Fruit fly (Drosophila melanogaster) whole organism, embryonic: ENCODE measurements around the gene PAN3.

Experiments
- Atf6 ChIP-seq: fragments of 200-800 bp; sonication (Bioruptor generic); IDR thresholded peaks from 2 replicates; pipeline ENCODE4 v1.3.6; 2022; ENCODE audit warnings: missing biosample characterization, missing genetic modification characterization
- CG10267 ChIP-seq: fragments of 200-800 bp; sonication (Bioruptor generic); optimal IDR thresholded peaks from 2 replicates; lab custom pipeline; 2018; ENCODE audit warnings: missing biosample characterization, mild to moderate bottlenecking, missing genetic modification characterization, moderate library complexity
- CG10431 ChIP-seq: fragments of 200-800 bp; sonication (Bioruptor generic); optimal IDR thresholded peaks from 3 replicates; lab custom pipeline; 2018; ENCODE audit warnings: missing biosample characterization, mild to moderate bottlenecking, missing genetic modification characterization
- CG10543 ChIP-seq: fragments of 200-800 bp; sonication (Bioruptor generic); optimal IDR thresholded peaks from 3 replicates; lab custom pipeline; 2017; ENCODE audit warnings: missing biosample characterization, mild to moderate bottlenecking, missing genetic modification characterization, moderate library complexity
- CG11247 ChIP-seq: fragments of 200-800 bp; sonication (Bioruptor generic); IDR thresholded peaks from 2 replicates; pipeline ENCODE4 v1.3.6; 2022; ENCODE audit warnings: missing biosample characterization, missing genetic modification characterization
- CG13123 ChIP-seq: fragments of 200-800 bp; sonication (Bioruptor generic); optimal IDR thresholded peaks from 2 replicates; lab custom pipeline; 2016; ENCODE audit warnings: missing biosample characterization, missing genetic modification characterization
- CG14050 ChIP-seq: fragments of 200-800 bp; sonication (Bioruptor generic); IDR thresholded peaks from 3 replicates; pipeline ENCODE4 v1.3.6; 2022; ENCODE audit warnings: missing biosample characterization, missing genetic modification characterization
- CG14860 ChIP-seq: fragments of 200-800 bp; sonication (Bioruptor generic); IDR thresholded peaks from 3 replicates; pipeline ENCODE4 v1.3.6; 2022; ENCODE audit warnings: missing biosample characterization, missing genetic modification characterization; ENCODE audit not compliant: partially characterized antibody
- CG15514 ChIP-seq: fragments of 200-800 bp; sonication (Bioruptor generic); optimal IDR thresholded peaks from 3 replicates; lab custom pipeline; 2017; ENCODE audit warnings: missing biosample characterization, missing genetic modification characterization, mild to moderate bottlenecking, moderate library complexity, missing genetic modification reagents
- CG1603 ChIP-seq: fragments of 200-800 bp; sonication (Bioruptor generic); optimal IDR thresholded peaks from 2 replicates; lab custom pipeline; 2019; ENCODE audit warnings: missing biosample characterization, mild to moderate bottlenecking, missing genetic modification characterization, moderate library complexity
- CG1647 ChIP-seq: fragments of 200-800 bp; sonication (Bioruptor generic); optimal IDR thresholded peaks from 3 replicates; lab custom pipeline; 2016; ENCODE audit warnings: missing biosample characterization, missing genetic modification characterization
- CG16863 ChIP-seq: fragments of 200-800 bp; sonication (Bioruptor generic); optimal IDR thresholded peaks from 3 replicates; lab custom pipeline; 2016; ENCODE audit warnings: missing biosample characterization, missing genetic modification characterization
- CG17359 ChIP-seq: fragments of 200-800 bp; sonication (Bioruptor generic); optimal IDR thresholded peaks from 3 replicates; lab custom pipeline; 2018; ENCODE audit warnings: missing biosample characterization, mild to moderate bottlenecking, missing genetic modification characterization, moderate library complexity
- CG17361 ChIP-seq: fragments of 200-800 bp; sonication (Bioruptor generic); IDR thresholded peaks from 3 replicates; pipeline ENCODE4 v1.3.6; 2022; ENCODE audit warnings: missing biosample characterization, missing genetic modification characterization
- CG17802 ChIP-seq: fragments of 200-800 bp; sonication (Bioruptor generic); optimal IDR thresholded peaks from 2 replicates; lab custom pipeline; 2018; ENCODE audit warnings: missing biosample characterization, mild to moderate bottlenecking, missing genetic modification characterization, moderate library complexity
- CG2889 ChIP-seq: fragments of 200-800 bp; sonication (Bioruptor generic); IDR thresholded peaks from 3 replicates; pipeline ENCODE4 v1.3.6; 2022; ENCODE audit warnings: missing biosample characterization, missing genetic modification characterization
- CG4707 ChIP-seq: fragments of 200-800 bp; sonication (Bioruptor generic); optimal IDR thresholded peaks from 2 replicates; lab custom pipeline; 2018; ENCODE audit warnings: missing biosample characterization, mild to moderate bottlenecking, missing genetic modification characterization, moderate library complexity
- CG5180 ChIP-seq: fragments of 200-800 bp; sonication (Bioruptor generic); optimal IDR thresholded peaks from 3 replicates; lab custom pipeline; 2017; ENCODE audit warnings: missing biosample characterization, missing genetic modification characterization, mild to moderate bottlenecking, moderate library complexity, missing genetic modification reagents
- CG7271 ChIP-seq: fragments of 200-800 bp; sonication (Bioruptor generic); optimal IDR thresholded peaks from 2 replicates; lab custom pipeline; 2018; ENCODE audit warnings: missing biosample characterization, mild to moderate bottlenecking, missing genetic modification characterization, moderate library complexity
- CG9932 ChIP-seq: fragments of 200-800 bp; sonication (Bioruptor generic); IDR thresholded peaks from 2 replicates; pipeline ENCODE4 v1.3.6; 2022; ENCODE audit warnings: missing biosample characterization, missing genetic modification characterization
- Drgx ChIP-seq: fragments of 200-800 bp; sonication (Bioruptor generic); IDR thresholded peaks from 2 replicates; pipeline ENCODE4 v1.3.6; 2022; ENCODE audit warnings: missing biosample characterization, missing genetic modification characterization
- E2f2 ChIP-seq: fragments of 200-800 bp; sonication (Bioruptor generic); IDR thresholded peaks from 2 replicates; pipeline ENCODE4 v1.3.6; 2022; ENCODE audit warnings: missing biosample characterization, missing genetic modification characterization
- Fer1 ChIP-seq: fragments of 200-800 bp; sonication (Bioruptor generic); optimal IDR thresholded peaks from 2 replicates; lab custom pipeline; 2017; ENCODE audit warnings: missing biosample characterization, mild to moderate bottlenecking, missing genetic modification characterization
- Fer3 ChIP-seq: fragments of 200-800 bp; sonication (Bioruptor generic); optimal IDR thresholded peaks from 2 replicates; lab custom pipeline; 2018; ENCODE audit warnings: missing biosample characterization, mild to moderate bottlenecking, missing genetic modification characterization, moderate library complexity
- Gug ChIP-seq: fragments of 200-800 bp; sonication (Bioruptor generic); IDR thresholded peaks from 4 replicates; pipeline ENCODE4 v1.3.6; 2022; ENCODE audit warnings: missing biosample characterization, missing genetic modification characterization
- Pdp1 ChIP-seq, 2 experiments: fragments of 200-800 bp; sonication (Bioruptor generic); optimal IDR thresholded peaks; 3 replicates each; lab custom pipeline; 2016; ENCODE audit warnings: missing biosample characterization in 2 of 2, missing genetic modification characterization in 2 of 2, mild to moderate bottlenecking in 1 of 2, moderate library complexity in 1 of 2
- Trl ChIP-seq, 3 experiments: fragments of >200 bp in 2 of 3; fragments of 200-800 bp in 1 of 3; sonication (Bioruptor generic) in 1 of 3; optimal IDR thresholded peaks; 2 replicates in 1 of 3; 3 replicates in 2 of 3; lab custom pipeline; 2016 to 2017; ENCODE audit warnings: missing biosample characterization in 1 of 3, missing genetic modification characterization in 1 of 3
- abd-A ChIP-seq: fragments of 200-800 bp; sonication (Bioruptor generic); optimal IDR thresholded peaks from 3 replicates; lab custom pipeline; 2019; ENCODE audit warnings: missing biosample characterization, mild to moderate bottlenecking, missing genetic modification characterization, moderate library complexity
- ase ChIP-seq: fragments of 200-800 bp; sonication (Bioruptor generic); IDR thresholded peaks from 3 replicates; pipeline ENCODE4 v1.3.6; 2022; ENCODE audit warnings: missing biosample characterization, missing genetic modification characterization
- btn ChIP-seq: fragments of 200-800 bp; sonication (Bioruptor generic); optimal IDR thresholded peaks from 2 replicates; lab custom pipeline; 2016; ENCODE audit warnings: missing biosample characterization, missing genetic modification characterization
- cas ChIP-seq: fragments of 200-800 bp; sonication (Bioruptor generic); IDR thresholded peaks from 2 replicates; pipeline ENCODE4 v1.3.6; 2022; ENCODE audit warnings: missing biosample characterization, missing genetic modification characterization
- chm ChIP-seq: fragments of 200-800 bp; sonication (Bioruptor generic); IDR thresholded peaks from 2 replicates; pipeline ENCODE4 v1.3.6; 2022; ENCODE audit warnings: missing biosample characterization, missing genetic modification characterization
- dmrt11E ChIP-seq: fragments of 200-800 bp; sonication (Bioruptor generic); optimal IDR thresholded peaks from 3 replicates; lab custom pipeline; 2018; ENCODE audit warnings: missing biosample characterization, mild to moderate bottlenecking, missing genetic modification characterization, moderate library complexity
- esg ChIP-seq: fragments of 200-800 bp; sonication (Bioruptor generic); conservative IDR thresholded peaks from 2 replicates; pipeline ENCODE4 v1.3.6; 2022; ENCODE audit warnings: missing biosample characterization, missing genetic modification characterization
- eyg ChIP-seq: fragments of 200-800 bp; sonication (Bioruptor generic); optimal IDR thresholded peaks from 3 replicates; lab custom pipeline; 2016; ENCODE audit warnings: missing biosample characterization, missing genetic modification characterization
- gem ChIP-seq: fragments of 200-800 bp; sonication (Bioruptor generic); optimal IDR thresholded peaks from 2 replicates; lab custom pipeline; 2019; ENCODE audit warnings: missing biosample characterization, mild to moderate bottlenecking, missing genetic modification characterization, moderate library complexity
- h ChIP-seq: fragments of >200 bp; optimal IDR thresholded peaks from 2 replicates; lab custom pipeline; 2017
- kay ChIP-seq: fragments of 200-800 bp; sonication (Bioruptor generic); optimal IDR thresholded peaks from 2 replicates; lab custom pipeline; 2016; ENCODE audit warnings: missing biosample characterization, missing genetic modification characterization
- klu ChIP-seq: fragments of 200-800 bp; sonication (Bioruptor generic); IDR thresholded peaks from 2 replicates; pipeline ENCODE4 v1.3.6; 2022; ENCODE audit warnings: missing biosample characterization, missing genetic modification characterization
- lab ChIP-seq: fragments of 200-800 bp; sonication (Bioruptor generic); optimal IDR thresholded peaks from 3 replicates; lab custom pipeline; 2017; ENCODE audit warnings: missing biosample characterization, missing genetic modification characterization, mild to moderate bottlenecking, moderate library complexity, missing genetic modification reagents
- nau ChIP-seq: fragments of 200-800 bp; sonication (Bioruptor generic); optimal IDR thresholded peaks from 3 replicates; lab custom pipeline; 2017; ENCODE audit warnings: missing biosample characterization, mild to moderate bottlenecking, missing genetic modification characterization, missing genetic modification reagents
- nmo ChIP-seq: fragments of 200-800 bp; sonication (Bioruptor generic); optimal IDR thresholded peaks from 2 replicates; lab custom pipeline; 2018; ENCODE audit warnings: missing biosample characterization, mild to moderate bottlenecking, missing genetic modification characterization, moderate library complexity
- peb ChIP-seq: fragments of 200-800 bp; sonication (Bioruptor generic); IDR thresholded peaks from 2 replicates; pipeline ENCODE4 v1.3.6; 2022; ENCODE audit warnings: missing biosample characterization, missing genetic modification characterization
- pnt ChIP-seq: fragments of 200-800 bp; sonication (Bioruptor generic); optimal IDR thresholded peaks from 3 replicates; lab custom pipeline; 2016; ENCODE audit warnings: missing biosample characterization, missing genetic modification characterization
- pum ChIP-seq: fragments of 200-800 bp; sonication (Bioruptor generic); optimal IDR thresholded peaks from 2 replicates; lab custom pipeline; 2016; ENCODE audit warnings: missing biosample characterization, missing genetic modification characterization
- tin ChIP-seq: fragments of 200-800 bp; sonication (Bioruptor generic); optimal IDR thresholded peaks from 3 replicates; lab custom pipeline; 2016; ENCODE audit warnings: missing biosample characterization, missing genetic modification characterization
- tio ChIP-seq: fragments of 200-800 bp; sonication (Bioruptor generic); optimal IDR thresholded peaks from 2 replicates; lab custom pipeline; 2017; ENCODE audit warnings: missing biosample characterization, missing genetic modification characterization, inconsistent platforms
- zen2 ChIP-seq: fragments of 200-800 bp; sonication (Bioruptor generic); IDR thresholded peaks from 3 replicates; pipeline ENCODE4 v1.3.6; 2022; ENCODE audit warnings: missing biosample characterization, missing genetic modification characterization; ENCODE audit not compliant: partially characterized antibody
- zf30C ChIP-seq: fragments of 200-800 bp; sonication (Bioruptor generic); optimal IDR thresholded peaks from 3 replicates; lab custom pipeline; 2018; ENCODE audit warnings: missing biosample characterization, mild to moderate bottlenecking, missing genetic modification characterization

Gene PAN3

dm6 chr3L:3078398-3079155, 7.6 kb downstream of the PAN3 start (continued):
- no peak for TF ChIP-seq CG11247 (GFP tag; lab: Robert Waterston, UW)
- no peak for TF ChIP-seq CG17802
- no peak for TF ChIP-seq h (lab: Kevin White, UChicago)
- TF ChIP-seq nau: peak; percentile 73
- no peak for TF ChIP-seq CG2889 (GFP tag; lab: Robert Waterston, UW)
- no peak for TF ChIP-seq btn (GFP tag; lab: Kevin White, UChicago)
- TF ChIP-seq CG1647 (GFP tag; lab: Kevin White, UChicago): no peak
- TF ChIP-seq CG10543 (GFP tag; lab: Kevin White, UChicago): peak; percentile 50
- no peak for TF ChIP-seq zf30C
- TF ChIP-seq CG14860 (GFP tag; lab: Robert Waterston, UW): no peak
- TF ChIP-seq gem (tag; lab: Kevin White, UChicago): peak; percentile 64
- TF ChIP-seq esg (GFP tag; lab: Robert Waterston, UW): peak; percentile 14; the same call in 1 of the 2 replicates
- no peak for TF ChIP-seq chm (GFP tag; lab: Robert Waterston, UW)
- no peak for TF ChIP-seq CG4707 (GFP tag; lab: Kevin White, UChicago)
- no peak for TF ChIP-seq Drgx
- peak; percentile 14 for TF ChIP-seq CG1603
- TF ChIP-seq eyg (GFP tag; lab: Kevin White, UChicago): no peak
- TF ChIP-seq cas: no peak
- no peak for TF ChIP-seq CG13123 (GFP tag; lab: Kevin White, UChicago)
- no peak for TF ChIP-seq CG16863 (GFP tag; lab: Kevin White, UChicago)
- TF ChIP-seq tio (GFP tag; lab: Kevin White, UChicago): no peak
- TF ChIP-seq CG5180 (GFP tag; lab: Kevin White, UChicago): no peak
- no peak for TF ChIP-seq pum
- TF ChIP-seq CG10267: peak; percentile 20
- peak; percentile 21; the same call in 1 of the 3 replicates for TF ChIP-seq CG14050 (GFP tag; lab: Robert Waterston, UW)
- TF ChIP-seq CG17359 (tag; lab: Kevin White, UChicago): peak; percentile 31
- no peak for TF ChIP-seq ase
- peak; percentile 50 for TF ChIP-seq E2f2 (GFP tag; lab: Robert Waterston, UW)
- TF ChIP-seq klu (GFP tag; lab: Robert Waterston, UW): peak; percentile 35
- no peak for TF ChIP-seq CG10431 (GFP tag; lab: Kevin White, UChicago)
- no peak for TF ChIP-seq zen2 (GFP tag; lab: Robert Waterston, UW)
- no peak for TF ChIP-seq kay (GFP tag; lab: Kevin White, UChicago)
- 0 out of 2 replicates have a peak, but pooled peaks have one; percentile 44 for TF ChIP-seq Atf6 (GFP tag; lab: Robert Waterston, UW)
- TF ChIP-seq CG17361 (GFP tag; lab: Robert Waterston, UW): peak; percentile 74
- peak; percentile 88 for TF ChIP-seq abd-A (tag; lab: Kevin White, UChicago)
- TF ChIP-seq Trl (optimal IDR thresholded peaks at IDR 0.05; lab: Kevin White, UChicago): no peak
- peak; percentile 38 for TF ChIP-seq Trl (GFP tag; optimal IDR thresholded peaks at IDR 0.05; lab: Kevin White, UChicago)
- TF ChIP-seq CG15514 (GFP tag; lab: Kevin White, UChicago): peak; percentile 53
- TF ChIP-seq Fer1 (GFP tag; lab: Kevin White, UChicago): peak; percentile 79
- no peak for TF ChIP-seq Pdp1 (GFP tag; optimal IDR thresholded peaks at IDR 0.05; lab: Kevin White, UChicago)
- no peak for TF ChIP-seq pnt
- TF ChIP-seq lab (GFP tag; lab: Kevin White, UChicago): peak; percentile 78
- no peak for TF ChIP-seq dmrt11E
- peak; percentile 36 for TF ChIP-seq nmo (GFP tag; lab: Kevin White, UChicago)
- TF ChIP-seq peb (GFP tag; lab: Robert Waterston, UW): no peak
- no peak for TF ChIP-seq CG7271
- no peak for TF ChIP-seq Gug (GFP tag; lab: Robert Waterston, UW)
- TF ChIP-seq Fer3 (tag; lab: Kevin White, UChicago): peak; percentile 23
- TF ChIP-seq CG9932 (GFP tag; lab: Robert Waterston, UW): no peak
- TF ChIP-seq tin: peak; percentile 47
